Worm (Caenorhabditis elegans) whole organism, L1 larva: ENCODE results near the gene fbxb-22.

ENCODE experiments used
- jun-1 ChIP-seq: fragments of 150-350 bp; optimal IDR thresholded peaks from 2 replicates; lab custom pipeline; 2014; ENCODE audit warnings: missing biosample characterization, missing genetic modification reagents, missing genetic modification characterization
- nhr-28 ChIP-seq: fragments of 150-350 bp; optimal IDR thresholded peaks from 2 replicates; lab custom pipeline; 2014; ENCODE audit warnings: missing biosample characterization, missing genetic modification characterization
- tlp-1 ChIP-seq: fragments of 150-350 bp; optimal IDR thresholded peaks from 2 replicates; lab custom pipeline; 2014; ENCODE audit warnings: missing biosample characterization, missing genetic modification characterization

DNA sequence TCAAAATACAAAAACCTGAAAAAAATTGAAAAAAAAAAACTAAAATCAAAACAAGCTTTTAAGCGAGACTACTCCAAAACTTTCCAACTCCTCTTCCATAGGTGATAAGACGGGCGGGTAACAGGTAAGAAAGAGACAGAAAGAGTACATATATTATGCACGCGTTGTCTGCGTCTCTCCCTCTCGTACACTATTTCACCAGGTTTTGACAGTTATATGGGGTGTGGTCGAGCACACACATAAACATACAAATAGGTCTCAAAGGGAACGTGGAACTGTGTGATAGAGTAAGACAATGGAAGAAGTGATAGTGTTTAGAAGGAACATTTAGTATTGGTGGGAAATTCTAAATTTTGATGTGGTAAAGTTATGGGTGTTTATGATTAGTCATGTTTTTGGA is 2.0 kb downstream of the fbxb-22 start:
- no peak for TF ChIP-seq tlp-1
- no peak for TF ChIP-seq nhr-28 (tag; lab: Kevin White, UChicago)
- no peak for TF ChIP-seq jun-1 (tag; lab: Kevin White, UChicago)
